Worm (Caenorhabditis elegans) whole organism, L2 larva: ENCODE data around the gene F41H10.12.
A peak's percentile ranks its signal among the peaks of the same experiment; 100 is the strongest.

Experiments
- C34F6.9 ChIP-seq: fragments of 150-350 bp; optimal IDR thresholded peaks from 2 replicates; lab custom pipeline; 2014; ENCODE audit warnings: missing biosample characterization, missing genetic modification characterization
- F13H6.1 ChIP-seq: sonication (generic microtip); optimal IDR thresholded peaks from 2 replicates; lab custom pipeline; 2016; ENCODE audit warnings: missing genetic modification characterization, missing compliant biosample characterization
- R02D3.7 ChIP-seq: fragments of 150-350 bp; optimal IDR thresholded peaks from 2 replicates; lab custom pipeline; 2014; ENCODE audit warnings: missing biosample characterization, missing genetic modification characterization
- Y55F3AM.14 ChIP-seq: fragments of 200-800 bp; sonication (Bioruptor generic); optimal IDR thresholded peaks from 2 replicates; lab custom pipeline; 2018; ENCODE audit warnings: mild to moderate bottlenecking, missing genetic modification characterization, missing compliant biosample characterization
- ZK546.5 ChIP-seq: sonication (generic microtip); optimal IDR thresholded peaks from 2 replicates; lab custom pipeline; 2017; ENCODE audit warnings: missing biosample characterization, missing genetic modification characterization
- alr-1 ChIP-seq: fragments of 150-350 bp; optimal IDR thresholded peaks from 2 replicates; lab custom pipeline; 2014; ENCODE audit warnings: missing biosample characterization, missing genetic modification characterization
- ama-1 ChIP-seq: fragments of 150-350 bp; optimal IDR thresholded peaks from 2 replicates; lab custom pipeline; 2018; ENCODE audit warnings: inconsistent platforms
- blmp-1 ChIP-seq: sonication (generic microtip); optimal IDR thresholded peaks from 2 replicates; lab custom pipeline; 2017; ENCODE audit warnings: missing genetic modification characterization, mild to moderate bottlenecking, missing compliant biosample characterization, antibody characterized with exemption, moderate library complexity; ENCODE audit not compliant: insufficient read depth
- ceh-16 ChIP-seq: fragments of 150-350 bp; optimal IDR thresholded peaks from 2 replicates; lab custom pipeline; 2014; ENCODE audit warnings: missing biosample characterization, missing genetic modification characterization
- crh-2 ChIP-seq: sonication (generic microtip); optimal IDR thresholded peaks from 2 replicates; lab custom pipeline; 2017; ENCODE audit warnings: missing biosample characterization, missing genetic modification characterization
- dmd-4 ChIP-seq: sonication (generic microtip); optimal IDR thresholded peaks from 2 replicates; lab custom pipeline; 2017; ENCODE audit warnings: missing biosample characterization, missing genetic modification characterization
- elt-3 ChIP-seq: sonication (generic microtip); optimal IDR thresholded peaks from 2 replicates; lab custom pipeline; 2017; ENCODE audit warnings: missing biosample characterization, missing genetic modification characterization
- fos-1 ChIP-seq: fragments of 150-350 bp; optimal IDR thresholded peaks from 2 replicates; lab custom pipeline; 2014; ENCODE audit warnings: missing biosample characterization, missing genetic modification characterization
- gmeb-1 ChIP-seq: fragments of 150-350 bp; optimal IDR thresholded peaks from 2 replicates; lab custom pipeline; 2014; ENCODE audit warnings: missing biosample characterization, missing genetic modification characterization
- lin-13 ChIP-seq: fragments of 150-350 bp; optimal IDR thresholded peaks from 2 replicates; lab custom pipeline; 2014; ENCODE audit warnings: missing biosample characterization, missing genetic modification reagents, missing genetic modification characterization
- lin-39 ChIP-seq: fragments of 150-350 bp; optimal IDR thresholded peaks from 2 replicates; lab custom pipeline; 2014; ENCODE audit warnings: missing biosample characterization, missing genetic modification reagents, missing genetic modification characterization
- lsy-2 ChIP-seq, 2 experiments: fragments of 150-350 bp in 1 of 2; sonication (generic microtip) in 1 of 2; optimal IDR thresholded peaks; 2 replicates each; lab custom pipeline; 2014 to 2017; ENCODE audit warnings: missing biosample characterization in 2 of 2, missing genetic modification characterization in 2 of 2
- mbf-1 ChIP-seq: sonication (generic microtip); optimal IDR thresholded peaks from 2 replicates; lab custom pipeline; 2017; ENCODE audit warnings: missing biosample characterization, missing genetic modification characterization
- mdl-1 ChIP-seq, 2 experiments: fragments of 150-350 bp in 1 of 2; sonication (generic microtip) in 1 of 2; optimal IDR thresholded peaks; 2 replicates each; lab custom pipeline; 2017; ENCODE audit warnings: missing biosample characterization in 2 of 2, missing genetic modification characterization in 2 of 2
- nhr-11 ChIP-seq: fragments of 150-350 bp; optimal IDR thresholded peaks from 2 replicates; lab custom pipeline; 2014; ENCODE audit warnings: missing biosample characterization, missing genetic modification characterization
- nhr-12 ChIP-seq: fragments of 150-350 bp; optimal IDR thresholded peaks from 2 replicates; lab custom pipeline; 2014; ENCODE audit warnings: missing biosample characterization, missing genetic modification characterization
- nhr-129 ChIP-seq: fragments of 150-350 bp; optimal IDR thresholded peaks from 2 replicates; lab custom pipeline; 2014; ENCODE audit warnings: missing biosample characterization, missing genetic modification characterization
- nhr-23 ChIP-seq: fragments of 150-350 bp; optimal IDR thresholded peaks from 2 replicates; lab custom pipeline; 2014; ENCODE audit warnings: missing biosample characterization, missing genetic modification reagents, missing genetic modification characterization
- nhr-237 ChIP-seq: fragments of 150-350 bp; optimal IDR thresholded peaks from 2 replicates; lab custom pipeline; 2014; ENCODE audit warnings: missing biosample characterization, missing genetic modification characterization
- nhr-25 ChIP-seq: fragments of 150-350 bp; sonication (generic microtip); optimal IDR thresholded peaks from 3 replicates; lab custom pipeline; 2014; ENCODE audit warnings: missing biosample characterization, missing genetic modification characterization
- nhr-6 ChIP-seq: fragments of 150-350 bp; optimal IDR thresholded peaks from 2 replicates; lab custom pipeline; 2014; ENCODE audit warnings: missing biosample characterization, missing genetic modification characterization
- nhr-77 ChIP-seq: fragments of 150-350 bp; optimal IDR thresholded peaks from 2 replicates; lab custom pipeline; 2014; ENCODE audit warnings: missing biosample characterization, missing genetic modification characterization
- peb-1 ChIP-seq: fragments of 150-350 bp; optimal IDR thresholded peaks from 2 replicates; lab custom pipeline; 2014; ENCODE audit warnings: missing biosample characterization, missing genetic modification characterization
- sem-4 ChIP-seq: fragments of 150-350 bp; optimal IDR thresholded peaks from 2 replicates; lab custom pipeline; 2014; ENCODE audit warnings: missing biosample characterization, missing genetic modification reagents, missing genetic modification characterization
- sma-3 ChIP-seq: sonication (generic microtip); optimal IDR thresholded peaks from 2 replicates; lab custom pipeline; 2016; ENCODE audit warnings: missing genetic modification reagents, missing genetic modification characterization, missing compliant biosample characterization
- sma-9 ChIP-seq, 2 experiments: fragments of 150-350 bp in 1 of 2; sonication (generic microtip) in 1 of 2; optimal IDR thresholded peaks; 2 replicates each; lab custom pipeline; 2014 to 2016; ENCODE audit warnings: missing genetic modification characterization in 2 of 2, mild to moderate bottlenecking in 1 of 2, missing biosample characterization in 1 of 2, missing compliant biosample characterization in 1 of 2, missing genetic modification reagents in 1 of 2, moderate library complexity in 1 of 2
- snpc-4 ChIP-seq: fragments of 150-350 bp; optimal IDR thresholded peaks from 2 replicates; lab custom pipeline; 2014; ENCODE audit warnings: missing biosample characterization, missing genetic modification characterization
- unc-39 ChIP-seq: fragments of 150-350 bp; optimal IDR thresholded peaks from 2 replicates; lab custom pipeline; 2014; ENCODE audit warnings: missing biosample characterization, missing genetic modification characterization
- unc-55 ChIP-seq: fragments of 150-350 bp; sonication (generic microtip); optimal IDR thresholded peaks from 3 replicates; lab custom pipeline; 2014; ENCODE audit warnings: missing biosample characterization, missing genetic modification reagents, missing genetic modification characterization
- unc-62 ChIP-seq: fragments of 150-350 bp; optimal IDR thresholded peaks from 2 replicates; lab custom pipeline; 2014; ENCODE audit warnings: missing biosample characterization, missing genetic modification reagents, missing genetic modification characterization
- zag-1 ChIP-seq: fragments of 150-350 bp; optimal IDR thresholded peaks from 2 replicates; lab custom pipeline; 2014; ENCODE audit warnings: missing biosample characterization, missing genetic modification characterization
- ztf-11 ChIP-seq: sonication (generic microtip); optimal IDR thresholded peaks from 2 replicates; lab custom pipeline; 2017; ENCODE audit warnings: missing biosample characterization, missing genetic modification characterization

Gene F41H10.12

ce11 chrIV:5364135-5364609 lies 20.9 kb upstream of the F41H10.12 start, which contains the start of the genes hda-6 and F41H10.4 (continued):
- TF ChIP-seq lsy-2 (tag; optimal IDR thresholded peaks at IDR 0.05; lab: Kevin White, UChicago) (peak; percentile 70 to 91), F13H6.1 (tag; lab: Kevin White, UChicago) (peak; percentile 69), unc-39 (tag; lab: Kevin White, UChicago) (no peak), sma-3 (peak; percentile 64), unc-55 (GFP tag; lab: Kevin White, UChicago) (peak; percentile 75), mbf-1 (tag; lab: Kevin White, UChicago) (no peak)
- TF ChIP-seq, all 48 proteins: peak for 20

- TF ChIP-seq ceh-16: no peak
- no peak for TF ChIP-seq zag-1 (tag; lab: Kevin White, UChicago)
- no peak for TF ChIP-seq nhr-11 (tag; lab: Kevin White, UChicago)
- TF ChIP-seq lin-13: no peak
- TF ChIP-seq mbf-1 (tag; lab: Kevin White, UChicago): no peak
- TF ChIP-seq nhr-23: no peak
- no peak for TF ChIP-seq peb-1 (tag; lab: Kevin White, UChicago)
- TF ChIP-seq gmeb-1 (tag; lab: Kevin White, UChicago): no peak
- no peak for TF ChIP-seq ztf-11 (tag; lab: Kevin White, UChicago)
- TF ChIP-seq R02D3.7 (tag; lab: Kevin White, UChicago): no peak
- no peak for TF ChIP-seq fos-1 (tag; lab: Kevin White, UChicago)
- TF ChIP-seq lin-39 (tag; lab: Kevin White, UChicago): no peak
- no peak for TF ChIP-seq nhr-237
- TF ChIP-seq sma-9 (GFP tag; optimal IDR thresholded peaks at IDR 0.05; lab: Kevin White, UChicago): no peak
- no peak for TF ChIP-seq sma-9 (tag; optimal IDR thresholded peaks at IDR 0.05; lab: Kevin White, UChicago)
- TF ChIP-seq dmd-4: no peak
- TF ChIP-seq nhr-12 (tag; lab: Kevin White, UChicago): no peak
- TF ChIP-seq sem-4 (tag; lab: Kevin White, UChicago): no peak
These were observed 18.6 kb upstream of the F41H10.12 start, which contains the start of gene sand-1 for ce11 chrIV:5366567-5366966. TSS of gene sand-1 (plus strand) at chrIV:5366867.

- TF ChIP-seq dmd-4 (no peak), nhr-237 (no peak), mdl-1 (tag; optimal IDR thresholded peaks at IDR 0.05; lab: Kevin White, UChicago) (no peak), unc-55 (GFP tag; lab: Kevin White, UChicago) (no peak), Y55F3AM.14 (GFP tag; lab: Kevin White, UChicago) (no peak), nhr-25 (tag; lab: Kevin White, UChicago) (no peak), unc-62 (GFP tag; lab: Kevin White, UChicago) (no peak), sma-9 (GFP tag; optimal IDR thresholded peaks at IDR 0.05; lab: Kevin White, UChicago) (no peak), sma-9 (tag; optimal IDR thresholded peaks at IDR 0.05; lab: Kevin White, UChicago) (no peak), nhr-11 (tag; lab: Kevin White, UChicago) (no peak), nhr-6 (tag; lab: Kevin White, UChicago) (no peak), blmp-1 (tag; lab: Kevin White, UChicago) (no peak), alr-1 (tag; lab: Kevin White, UChicago) (no peak), ZK546.5 (tag; lab: Kevin White, UChicago) (no peak), nhr-23 (no peak), elt-3 (no peak), F13H6.1 (tag; lab: Kevin White, UChicago) (no peak), lin-39 (tag; lab: Kevin White, UChicago) (no peak), ama-1 (lab: Kevin White, UChicago) (no peak), nhr-77 (tag; lab: Kevin White, UChicago) (no peak)
These were observed 17.2 kb upstream of the F41H10.12 start for ce11 chrIV:5367899-5368298.

ce11 chrIV:5368860-5369259 lies 16.3 kb upstream of the F41H10.12 start:
- no peak for TF ChIP-seq alr-1 (tag; lab: Kevin White, UChicago)
- peak; percentile 63 for TF ChIP-seq C34F6.9 (tag; lab: Kevin White, UChicago)
- TF ChIP-seq nhr-25 (tag; lab: Kevin White, UChicago): peak; percentile 20
- peak; percentile 52 for TF ChIP-seq unc-55 (GFP tag; lab: Kevin White, UChicago)
- peak; percentile 11 for TF ChIP-seq sma-9 (GFP tag; optimal IDR thresholded peaks at IDR 0.05; lab: Kevin White, UChicago)
- TF ChIP-seq sma-9 (tag; optimal IDR thresholded peaks at IDR 0.05; lab: Kevin White, UChicago): no peak
- TF ChIP-seq crh-2 (tag; lab: Kevin White, UChicago): peak; percentile 34
- peak in 1 of 2 experiments; percentile 45 for TF ChIP-seq lsy-2 (tag; optimal IDR thresholded peaks at IDR 0.05; lab: Kevin White, UChicago)
- no peak for TF ChIP-seq lin-39 (tag; lab: Kevin White, UChicago)
- peak; percentile 37 for TF ChIP-seq snpc-4 (tag; lab: Kevin White, UChicago)
- TF ChIP-seq ZK546.5 (tag; lab: Kevin White, UChicago): no peak
- TF ChIP-seq F13H6.1 (tag; lab: Kevin White, UChicago): peak; percentile 29
- TF ChIP-seq nhr-129 (tag; lab: Kevin White, UChicago): peak; percentile 50
